Fruit fly (Drosophila melanogaster): ENCODE measurements around the gene CG31036.
A peak's percentile ranks its signal among the peaks of the same experiment; 100 is the strongest.

CG31036 gene

dm6 chr3R:29859763-29860162 lies 48.1 kb upstream of the CG31036 start (continued):
- no peak for TF ChIP-seq CG43689 (GFP tag; IDR thresholded peaks at IDR 0.05)
- TF ChIP-seq CG15479 (GFP tag; optimal IDR thresholded peaks at IDR 0.05), result no peak
- no peak for TF ChIP-seq CG17385 (GFP tag; optimal IDR thresholded peaks at IDR 0.05)
- no peak for TF ChIP-seq p53 (GFP tag; optimal IDR thresholded peaks at IDR 0.05)
- no peak for TF ChIP-seq dan (GFP tag; IDR thresholded peaks at IDR 0.05)
- no peak for TF ChIP-seq Hr51 (GFP tag; optimal IDR thresholded peaks at IDR 0.05)
- TF ChIP-seq CHES-1-like (GFP tag; optimal IDR thresholded peaks at IDR 0.05), result peak; percentile 39
- no peak for TF ChIP-seq CG7745 (tag; optimal IDR thresholded peaks at IDR 0.05)
- no peak for TF ChIP-seq hkb (optimal IDR thresholded peaks at IDR 0.05)
- no peak; the same call in 1 of the 2 replicates for TF ChIP-seq hkb (GFP tag; IDR thresholded peaks at IDR 0.05)
- no peak for TF ChIP-seq pros (GFP tag; optimal IDR thresholded peaks at IDR 0.05)
- no peak for TF ChIP-seq ERR (GFP tag; optimal IDR thresholded peaks at IDR 0.05)
- TF ChIP-seq ttk (GFP tag; IDR thresholded peaks at IDR 0.05), result no peak
- no peak for TF ChIP-seq btn (GFP tag; optimal IDR thresholded peaks at IDR 0.05)
- TF ChIP-seq tgo (GFP tag; IDR thresholded peaks at IDR 0.05), result peak; percentile 24; the same call in 1 of the 3 replicates
- TF ChIP-seq bigmax (GFP tag; optimal IDR thresholded peaks at IDR 0.05), result peak; percentile 81
- TF ChIP-seq Ssrp (tag; optimal IDR thresholded peaks at IDR 0.05), result peak; percentile 35
- no peak for TF ChIP-seq cas (GFP tag; IDR thresholded peaks at IDR 0.05)
- peak; percentile 55 for TF ChIP-seq CG4707 (GFP tag; optimal IDR thresholded peaks at IDR 0.05)
- no peak for TF ChIP-seq HLHmδ (GFP tag; optimal IDR thresholded peaks at IDR 0.05)
- no peak for TF ChIP-seq CG14965 (GFP tag; optimal IDR thresholded peaks at IDR 0.05; ENCODE audit: borderline replicate concordance)
- no peak for TF ChIP-seq vnd (GFP tag; IDR thresholded peaks at IDR 0.05; ENCODE audit: partially characterized antibody)
- peak; percentile 50 for TF ChIP-seq CG13424 (tag; optimal IDR thresholded peaks at IDR 0.05)
- peak; percentile 11 for TF ChIP-seq CG17802 (tag; optimal IDR thresholded peaks at IDR 0.05)
- TF ChIP-seq Drgx (GFP tag; IDR thresholded peaks at IDR 0.05), result 0 out of 2 replicates have a peak, but pooled peaks have one; percentile 30
- no peak for TF ChIP-seq Dfd (GFP tag; optimal IDR thresholded peaks at IDR 0.05)
- TF ChIP-seq CG7987 (GFP tag; optimal IDR thresholded peaks at IDR 0.05), result peak; percentile 52
- TF ChIP-seq hb (GFP tag; IDR thresholded peaks at IDR 0.05; ENCODE audit: partially characterized antibody), result no peak
- no peak for TF ChIP-seq CG12769 (tag; optimal IDR thresholded peaks at IDR 0.05)
- no peak for TF ChIP-seq CG9215 (GFP tag; IDR thresholded peaks at IDR 0.05)
- TF ChIP-seq CG12299 (tag; optimal IDR thresholded peaks at IDR 0.05), result no peak
- TF ChIP-seq TFAM (GFP tag; optimal IDR thresholded peaks at IDR 0.05), result no peak
- 0 out of 2 replicates have a peak, but pooled peaks have one; percentile 49 for TF ChIP-seq unc-4 (GFP tag; IDR thresholded peaks at IDR 0.05; ENCODE audit: partially characterized antibody)
- TF ChIP-seq pnt (GFP tag; optimal IDR thresholded peaks at IDR 0.05), result no peak
- TF ChIP-seq dysf (GFP tag; IDR thresholded peaks at IDR 0.05), result peak; percentile 63; the same call in 2 of the 3 replicates
- peak; percentile 19 for TF ChIP-seq bab2 (GFP tag; optimal IDR thresholded peaks at IDR 0.05)
- no peak for TF ChIP-seq CG31365 (tag; optimal IDR thresholded peaks at IDR 0.05)
- TF ChIP-seq Neu2 (GFP tag; optimal IDR thresholded peaks at IDR 0.05; ENCODE audit: borderline replicate concordance), result no peak
- no peak for TF ChIP-seq Atf6 (GFP tag; IDR thresholded peaks at IDR 0.05)
- no peak for TF ChIP-seq Sin3A (optimal IDR thresholded peaks at IDR 0.05)
- no peak for TF ChIP-seq nom (GFP tag; optimal IDR thresholded peaks at IDR 0.05)
- peak; percentile 68 for TF ChIP-seq Fer1 (GFP tag; optimal IDR thresholded peaks at IDR 0.05)
- TF ChIP-seq dmrt11E (tag; optimal IDR thresholded peaks at IDR 0.05), result no peak
- no peak for TF ChIP-seq ab (GFP tag; optimal IDR thresholded peaks at IDR 0.05)
- TF ChIP-seq corto (GFP tag; optimal IDR thresholded peaks at IDR 0.05), result no peak
- no peak for TF ChIP-seq CG30403 (GFP tag; optimal IDR thresholded peaks at IDR 0.05)
- no peak for TF ChIP-seq Dip3 (GFP tag; optimal IDR thresholded peaks at IDR 0.05)
- no peak for TF ChIP-seq Antp (GFP tag; optimal IDR thresholded peaks at IDR 0.05)
- TF ChIP-seq Rx (GFP tag; IDR thresholded peaks at IDR 0.05), result no peak
- TF ChIP-seq CG3726 (GFP tag; IDR thresholded peaks at IDR 0.05), result no peak
- TF ChIP-seq CG15269 (tag; optimal IDR thresholded peaks at IDR 0.05), result no peak
